Worm (Caenorhabditis elegans) whole organism, L1 larva: ENCODE data around the gene C47D12.5.
A peak's percentile ranks its signal among the peaks of the same experiment; 100 is the strongest.

Experiments
- C34B4.2 ChIP-seq: sonication (generic microtip); optimal IDR thresholded peaks from 2 replicates; lab custom pipeline; 2017; ENCODE audit warnings: mild to moderate bottlenecking, missing genetic modification characterization, missing compliant biosample characterization
- ama-1 ChIP-seq: fragments of 150-350 bp; optimal IDR thresholded peaks from 2 replicates; lab custom pipeline; 2014
- blmp-1 ChIP-seq: fragments of 150-350 bp; optimal IDR thresholded peaks from 2 replicates; lab custom pipeline; 2014; ENCODE audit warnings: missing biosample characterization, missing genetic modification characterization
- dpl-1 ChIP-seq, 3 experiments: fragments of 150-350 bp in 2 of 3; sonication (generic microtip) in 1 of 3; optimal IDR thresholded peaks; 2 replicates each; lab custom pipeline; 2014 to 2017; ENCODE audit warnings: missing biosample characterization in 3 of 3, missing genetic modification characterization in 3 of 3, missing genetic modification reagents in 3 of 3
- efl-1 ChIP-seq, 4 experiments: fragments of 150-350 bp; optimal IDR thresholded peaks in 3 of 4; peaks in 1 of 4; 1 replicate in 1 of 4; 2 replicates in 3 of 4; lab custom pipeline; 2014; ENCODE audit warnings: missing biosample characterization in 2 of 4, missing genetic modification characterization in 2 of 4, missing genetic modification reagents in 2 of 4
- egl-27 ChIP-seq, 2 experiments: fragments of 150-350 bp in 1 of 2; sonication (generic microtip); optimal IDR thresholded peaks; 3 replicates each; lab custom pipeline; 2017 to 2018; ENCODE audit warnings: missing biosample characterization in 2 of 2, missing genetic modification characterization in 2 of 2, missing genetic modification reagents in 2 of 2
- fkh-10 ChIP-seq: sonication (generic microtip); optimal IDR thresholded peaks from 2 replicates; lab custom pipeline; 2017; ENCODE audit warnings: missing biosample characterization, missing genetic modification reagents, missing genetic modification characterization
- fos-1 ChIP-seq: fragments of 150-350 bp; optimal IDR thresholded peaks from 2 replicates; lab custom pipeline; 2014; ENCODE audit warnings: missing biosample characterization, missing genetic modification characterization
- hlh-17 ChIP-seq: fragments of 200-800 bp; sonication (Bioruptor generic); optimal IDR thresholded peaks from 2 replicates; lab custom pipeline; 2018; ENCODE audit warnings: missing genetic modification characterization, mild to moderate bottlenecking, missing compliant biosample characterization, moderate library complexity, borderline replicate concordance
- hlh-4 ChIP-seq: sonication (generic microtip); optimal IDR thresholded peaks from 2 replicates; lab custom pipeline; 2016; ENCODE audit warnings: mild to moderate bottlenecking, missing genetic modification characterization, missing compliant biosample characterization
- irx-1 ChIP-seq: sonication (generic microtip); optimal IDR thresholded peaks from 2 replicates; lab custom pipeline; 2016; ENCODE audit warnings: missing genetic modification characterization, missing compliant biosample characterization
- lin-13 ChIP-seq: fragments of 150-350 bp; optimal IDR thresholded peaks from 2 replicates; lab custom pipeline; 2014; ENCODE audit warnings: missing biosample characterization, missing genetic modification reagents, missing genetic modification characterization
- lin-15B ChIP-seq: fragments of 150-350 bp; sonication (generic microtip); optimal IDR thresholded peaks from 3 replicates; lab custom pipeline; 2014; ENCODE audit warnings: missing biosample characterization, missing genetic modification characterization
- lir-3 ChIP-seq: sonication (generic microtip); optimal IDR thresholded peaks from 2 replicates; lab custom pipeline; 2016; ENCODE audit warnings: mild to moderate bottlenecking, missing genetic modification characterization, moderate library complexity, missing compliant biosample characterization; ENCODE audit not compliant: poor library complexity
- lsy-2 ChIP-seq, 2 experiments: fragments of 150-350 bp; optimal IDR thresholded peaks; 2 replicates each; lab custom pipeline; 2014; ENCODE audit warnings: missing biosample characterization in 2 of 2, missing genetic modification characterization in 2 of 2
- mab-9 ChIP-seq: fragments of 200-800 bp; sonication (Bioruptor generic); IDR thresholded peaks from 2 replicates; pipeline ENCODE4 v1.3.6; 2022; ENCODE audit warnings: missing genetic modification reagents, missing genetic modification characterization, missing compliant biosample characterization
- mdl-1 ChIP-seq, 2 experiments: fragments of 150-350 bp; optimal IDR thresholded peaks; 2 replicates each; lab custom pipeline; 2014 to 2017; ENCODE audit warnings: missing biosample characterization in 2 of 2, missing genetic modification characterization in 2 of 2, inconsistent platforms in 1 of 2
- mep-1 ChIP-seq: fragments of 150-350 bp; optimal IDR thresholded peaks from 2 replicates; lab custom pipeline; 2014; ENCODE audit warnings: missing biosample characterization, missing genetic modification characterization
- nhr-20 ChIP-seq: sonication (generic microtip); optimal IDR thresholded peaks from 2 replicates; lab custom pipeline; 2016; ENCODE audit warnings: mild to moderate bottlenecking, missing genetic modification characterization, missing compliant biosample characterization
- nhr-71 ChIP-seq: sonication (generic microtip); optimal IDR thresholded peaks from 2 replicates; lab custom pipeline; 2016; ENCODE audit warnings: mild to moderate bottlenecking, missing genetic modification characterization, moderate library complexity, missing compliant biosample characterization
- nhr-76 ChIP-seq: sonication (generic microtip); optimal IDR thresholded peaks from 2 replicates; lab custom pipeline; 2017; ENCODE audit warnings: missing biosample characterization, missing genetic modification characterization
- nhr-77 ChIP-seq: fragments of 150-350 bp; optimal IDR thresholded peaks from 2 replicates; lab custom pipeline; 2014; ENCODE audit warnings: missing biosample characterization, missing genetic modification characterization
- nhr-84 ChIP-seq: sonication (generic microtip); optimal IDR thresholded peaks from 2 replicates; lab custom pipeline; 2017; ENCODE audit warnings: missing biosample characterization, missing genetic modification characterization
- pqm-1 ChIP-seq: sonication (generic microtip); optimal IDR thresholded peaks from 3 replicates; lab custom pipeline; 2017; ENCODE audit warnings: missing biosample characterization, missing genetic modification characterization
- rnt-1 ChIP-seq: sonication (generic microtip); optimal IDR thresholded peaks from 2 replicates; lab custom pipeline; 2016; ENCODE audit warnings: mild to moderate bottlenecking, missing genetic modification characterization, moderate library complexity, missing compliant biosample characterization
- skn-1 ChIP-seq: fragments of 150-350 bp; optimal IDR thresholded peaks from 2 replicates; lab custom pipeline; 2014; ENCODE audit warnings: missing biosample characterization, missing genetic modification characterization
- snpc-4 ChIP-seq: fragments of 150-350 bp; optimal IDR thresholded peaks from 2 replicates; lab custom pipeline; 2014; ENCODE audit warnings: missing biosample characterization, missing genetic modification characterization
- snu-23 ChIP-seq: sonication (generic microtip); optimal IDR thresholded peaks from 2 replicates; lab custom pipeline; 2016; ENCODE audit warnings: missing genetic modification characterization, missing compliant biosample characterization
- sptf-1 ChIP-seq: fragments of 150-350 bp; optimal IDR thresholded peaks from 2 replicates; lab custom pipeline; 2014; ENCODE audit warnings: missing biosample characterization, missing genetic modification characterization
- swsn-7 ChIP-seq: sonication (generic microtip); optimal IDR thresholded peaks from 2 replicates; lab custom pipeline; 2016; ENCODE audit warnings: missing genetic modification characterization, missing compliant biosample characterization
- unc-30 ChIP-seq: sonication (generic microtip); optimal IDR thresholded peaks from 2 replicates; lab custom pipeline; 2017; ENCODE audit warnings: missing biosample characterization, missing genetic modification characterization
- unc-62 ChIP-seq: fragments of 150-350 bp; optimal IDR thresholded peaks from 2 replicates; lab custom pipeline; 2014; ENCODE audit warnings: missing biosample characterization, missing genetic modification reagents, missing genetic modification characterization
- vab-15 ChIP-seq: sonication (generic microtip); optimal IDR thresholded peaks from 2 replicates; lab custom pipeline; 2017; ENCODE audit warnings: missing genotype, mild to moderate bottlenecking, missing genetic modification characterization, missing compliant biosample characterization
- xbp-1 ChIP-seq: sonication (generic microtip); optimal IDR thresholded peaks from 2 replicates; lab custom pipeline; 2016; ENCODE audit warnings: missing genetic modification characterization, missing compliant biosample characterization
- zag-1 ChIP-seq: fragments of 150-350 bp; optimal IDR thresholded peaks from 2 replicates; lab custom pipeline; 2014; ENCODE audit warnings: missing biosample characterization, missing genetic modification characterization
- zip-4 ChIP-seq: fragments of 200-800 bp; sonication (Bioruptor generic); optimal IDR thresholded peaks from 2 replicates; lab custom pipeline; 2018; ENCODE audit warnings: mild to moderate bottlenecking, missing genetic modification characterization, moderate library complexity, missing compliant biosample characterization

Gene C47D12.5

ce11 chrII:11721604-11722003 is 36.5 kb upstream of the C47D12.5 start:
- TF ChIP-seq snu-23 (GFP tag; lab: Kevin White, UChicago) = no peak
- TF ChIP-seq, all 84 proteins: peak for 0

ce11 chrII:11720819-11721218 is 35.7 kb upstream of the C47D12.5 start:
- TF ChIP-seq zag-1 (tag; lab: Kevin White, UChicago) (no peak), nhr-20 (tag; lab: Kevin White, UChicago) (no peak), ama-1 (no peak), dpl-1 (GFP tag; optimal IDR thresholded peaks at IDR 0.05; lab: Kevin White, UChicago) (no peak), skn-1 (tag; lab: Kevin White, UChicago) (no peak), hlh-4 (no peak), xbp-1 (tag; lab: Kevin White, UChicago) (no peak), nhr-77 (tag; lab: Kevin White, UChicago) (no peak), snpc-4 (no peak)

- TF ChIP-seq rnt-1 (tag; lab: Kevin White, UChicago) (no peak), nhr-84 (tag; lab: Kevin White, UChicago) (no peak), unc-62 (GFP tag; lab: Kevin White, UChicago) (no peak), egl-27 (tag; optimal IDR thresholded peaks at IDR 0.05; lab: Kevin White, UChicago) (no peak), swsn-7 (tag; lab: Kevin White, UChicago) (no peak), skn-1 (tag; lab: Kevin White, UChicago) (no peak), fkh-10 (GFP tag; lab: Kevin White, UChicago) (no peak), sptf-1 (tag; lab: Kevin White, UChicago) (no peak), mep-1 (no peak), lir-3 (no peak), hlh-17 (GFP tag; lab: Kevin White, UChicago) (no peak), lin-13 (GFP tag; lab: Kevin White, UChicago) (no peak), lin-15B (tag; lab: Kevin White, UChicago) (no peak), zip-4 (GFP tag; lab: Kevin White, UChicago) (no peak), nhr-76 (tag; lab: Kevin White, UChicago) (no peak)
Measured at ce11 chrII:11720102-11720501, 35.0 kb upstream of the C47D12.5 start, which contains the start of gene F13D12.3. Gene F13D12.3 (plus strand): TSS chrII:11720402.

ce11 chrII:11719533-11719932 is 34.5 kb upstream of the C47D12.5 start:
- TF ChIP-seq snu-23 (GFP tag; lab: Kevin White, UChicago) = peak; percentile 15
- TF ChIP-seq nhr-77 (tag; lab: Kevin White, UChicago) = no peak
- TF ChIP-seq dpl-1 (GFP tag; optimal IDR thresholded peaks at IDR 0.05; lab: Kevin White, UChicago) = no peak
- TF ChIP-seq C34B4.2 = no peak
- TF ChIP-seq vab-15 (tag; lab: Kevin White, UChicago) = no peak
- TF ChIP-seq nhr-71 (tag; lab: Kevin White, UChicago) = peak; percentile 30
- TF ChIP-seq lsy-2 (tag; optimal IDR thresholded peaks at IDR 0.05; lab: Kevin White, UChicago) = peak; percentile 17 to 21
- TF ChIP-seq mdl-1 (tag; optimal IDR thresholded peaks at IDR 0.05; lab: Kevin White, UChicago) = no peak
- no peak for TF ChIP-seq fos-1
- TF ChIP-seq unc-30 (tag; lab: Kevin White, UChicago) = no peak
- TF ChIP-seq blmp-1 (tag; lab: Kevin White, UChicago) = peak; percentile 2
- no peak for TF ChIP-seq ama-1
- TF ChIP-seq pqm-1 (tag; lab: Kevin White, UChicago) = no peak
- no peak for TF ChIP-seq irx-1
- no peak for TF ChIP-seq zag-1 (tag; lab: Kevin White, UChicago)
- no peak for TF ChIP-seq lin-13 (GFP tag; lab: Kevin White, UChicago)

ce11 chrII:11714728-11715127 is 29.7 kb upstream of the C47D12.5 start:
- no peak for TF ChIP-seq mab-9 (GFP tag; lab: Robert Waterston, UW)
- TF ChIP-seq snpc-4 = peak; percentile 75
- no peak for TF ChIP-seq efl-1 (optimal IDR thresholded peaks at IDR 0.05; lab: Kevin White, UChicago)
- peak in 1 of 2 experiments; percentile 43 for TF ChIP-seq efl-1 (GFP tag; optimal IDR thresholded peaks at IDR 0.05 in 1 of 2; lab: Kevin White, UChicago)
